Fruit fly (Drosophila melanogaster): ENCODE data around the gene CG43450.

CG43450 gene

dm6 chr3R:12194911-12195310, at the start of gene CG43450, which contains the start of gene eIF3d2:
Gene CG43450 (plus strand): TSS chr3R:12195294.
Gene eIF3d2 (minus strand): TSS chr3R:12195011.
- TF ChIP-seq CG17801 (GFP tag; optimal IDR thresholded peaks at IDR 0.05; ENCODE audit: partially characterized antibody): no peak

- no peak for TF ChIP-seq CG17801 (GFP tag; optimal IDR thresholded peaks at IDR 0.05; ENCODE audit: partially characterized antibody)
Observed at dm6 chr3R:12158495-12158894, 36.6 kb upstream of the CG43450 start, which contains the start of gene dpr15. Gene dpr15 (minus strand): TSS chr3R:12158595.

- no peak for TF ChIP-seq CG17801 (GFP tag; optimal IDR thresholded peaks at IDR 0.05; ENCODE audit: partially characterized antibody)
Observed at dm6 chr3R:12166086-12166485, 29.0 kb upstream of the CG43450 start, which contains the start of gene Cpn. Gene Cpn (minus strand): TSS chr3R:12166186.

DNA sequence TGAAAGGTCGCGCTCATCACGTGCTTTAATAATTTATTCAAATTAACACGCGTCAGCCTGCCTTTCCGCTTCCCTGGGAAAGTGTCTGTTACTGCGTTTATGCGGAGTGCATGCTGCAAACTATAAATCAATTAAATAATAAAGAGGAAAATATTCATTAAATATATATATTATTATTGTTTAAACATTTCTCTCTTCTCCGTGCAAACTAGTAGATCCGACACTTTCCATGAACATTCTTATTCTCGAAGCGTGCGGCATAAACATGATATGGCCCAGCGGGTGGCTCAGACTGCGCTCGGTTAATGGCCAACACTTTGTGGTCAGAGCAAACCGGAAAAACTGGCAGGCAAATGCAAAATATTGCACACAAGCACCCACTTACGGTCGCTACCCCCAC, 26.7 kb upstream of the CG43450 start:
- no peak for TF ChIP-seq CG17801 (GFP tag; optimal IDR thresholded peaks at IDR 0.05; ENCODE audit: partially characterized antibody)

DNA sequence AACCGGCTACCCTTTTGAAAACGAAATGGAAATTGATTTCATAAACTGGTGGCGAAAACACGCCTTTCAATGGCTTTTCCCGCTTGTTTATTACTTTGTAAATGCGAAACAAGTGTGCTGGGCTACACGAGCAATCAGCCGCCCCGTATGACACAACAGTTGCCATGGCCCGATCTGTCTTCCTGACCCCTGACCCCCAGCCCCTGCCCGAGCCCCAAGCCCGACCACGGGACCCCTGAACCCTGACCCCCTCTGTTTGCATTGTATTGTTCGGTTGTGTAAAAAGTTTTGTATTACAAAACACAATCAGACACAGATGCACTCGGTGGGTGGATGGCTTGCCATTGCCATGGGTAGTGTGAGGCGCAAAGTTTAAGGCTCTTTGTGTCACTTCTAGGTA, 9.5 kb upstream of the CG43450 start:
- no peak for TF ChIP-seq CG17801 (GFP tag; optimal IDR thresholded peaks at IDR 0.05; ENCODE audit: partially characterized antibody)

- TF ChIP-seq CG17801 (GFP tag; optimal IDR thresholded peaks at IDR 0.05; ENCODE audit: partially characterized antibody): no peak
Observed at dm6 chr3R:12196100-12196499, 1.0 kb downstream of the CG43450 start.

- TF ChIP-seq CG17801 (GFP tag; optimal IDR thresholded peaks at IDR 0.05; ENCODE audit: partially characterized antibody): no peak
Observed at dm6 chr3R:12197641-12198040, 2.5 kb downstream of the CG43450 start, which contains the start of gene Adk1. Gene Adk1 (plus strand): TSS chr3R:12197941.

dm6 chr3R:12210260-12210659, 15.2 kb downstream of the CG43450 start, which contains the start of gene CG4830:
Gene CG4830 (minus strand): TSS chr3R:12210360.
- TF ChIP-seq CG17801 (GFP tag; optimal IDR thresholded peaks at IDR 0.05; ENCODE audit: partially characterized antibody): no peak

dm6 chr3R:12211552-12211951, 16.5 kb downstream of the CG43450 start:
- TF ChIP-seq CG17801 (GFP tag; optimal IDR thresholded peaks at IDR 0.05; ENCODE audit: partially characterized antibody): no peak

DNA sequence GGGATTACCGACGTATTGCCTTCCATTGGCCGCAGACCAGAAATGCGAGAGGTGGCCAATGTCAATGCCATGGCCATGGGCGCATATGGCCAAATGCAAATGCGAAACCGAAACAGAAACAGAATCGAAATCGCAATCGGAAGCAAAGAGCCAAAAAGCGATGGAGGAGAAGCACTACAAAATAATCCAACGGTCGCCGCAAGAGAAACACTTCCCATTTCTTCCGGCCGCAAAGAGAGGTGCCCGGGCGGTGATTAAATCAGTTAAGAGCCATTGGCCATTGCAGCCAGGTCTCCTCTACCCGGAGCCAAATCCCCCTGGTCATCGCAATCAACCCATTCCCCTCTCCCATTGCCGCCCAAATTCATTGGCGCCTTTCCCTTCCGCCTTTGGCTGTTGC, 19.1 kb downstream of the CG43450 start, which contains the start of gene CG14742:
Gene CG14742 (plus strand): TSS at position 301 of the 400 bp plus-strand sequence.
- no peak for TF ChIP-seq CG17801 (GFP tag; optimal IDR thresholded peaks at IDR 0.05; ENCODE audit: partially characterized antibody)

dm6 chr3R:12219497-12219896, 24.4 kb downstream of the CG43450 start, which contains the start of gene Cog1:
Gene Cog1 (minus strand): TSS chr3R:12219686.
- no peak for TF ChIP-seq CG17801 (GFP tag; optimal IDR thresholded peaks at IDR 0.05; ENCODE audit: partially characterized antibody)

DNA sequence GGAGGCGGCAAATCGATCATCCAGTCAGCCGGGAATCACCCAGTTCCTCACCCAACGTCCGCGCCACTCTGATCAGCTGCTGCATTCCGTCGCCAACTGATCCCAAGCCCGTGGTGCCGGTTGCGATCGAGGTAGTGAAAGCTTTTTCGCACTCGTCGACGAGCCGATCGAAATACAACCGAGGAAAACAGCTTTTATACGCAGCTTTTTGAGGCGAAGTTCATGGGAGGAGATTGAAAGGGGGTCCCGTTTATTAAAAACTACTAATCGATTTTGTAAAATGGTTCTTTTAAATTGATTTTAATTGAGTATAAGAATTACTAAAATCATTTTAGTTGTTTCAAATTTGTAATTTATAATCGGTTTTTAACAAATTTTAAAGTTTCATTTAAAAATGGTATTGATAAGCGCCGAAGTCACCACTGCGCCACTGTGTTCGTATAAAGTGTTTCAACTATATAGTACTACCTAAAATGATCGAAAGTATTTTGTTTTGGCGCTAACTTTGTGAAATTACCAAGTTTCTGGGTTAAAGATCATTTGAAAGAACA, 26.3 kb downstream of the CG43450 start, which contains the start of gene CG4860:
Gene CG4860 (minus strand): TSS at position 99 of the 551 bp plus-strand sequence.
- peak; percentile 80 for TF ChIP-seq CG17801 (GFP tag; optimal IDR thresholded peaks at IDR 0.05; ENCODE audit: partially characterized antibody)

DNA sequence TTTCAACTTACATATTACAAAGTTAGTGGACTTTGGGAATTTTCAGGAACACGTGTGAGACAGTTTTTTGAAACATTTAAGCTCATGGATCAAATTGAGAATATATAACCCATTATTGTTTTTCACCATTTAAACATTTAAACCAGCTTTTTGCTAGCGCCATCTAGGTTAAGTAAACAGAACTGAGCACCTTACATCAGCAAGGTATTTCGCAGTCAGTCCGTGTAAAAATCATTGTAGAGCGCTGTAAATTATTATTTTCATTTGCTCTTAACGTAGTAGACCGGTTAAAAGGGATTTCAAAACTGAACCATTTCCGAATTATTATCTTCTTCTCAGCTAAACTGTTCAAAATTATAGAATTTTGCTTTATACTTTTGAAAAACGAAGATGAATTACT, 27.0 kb downstream of the CG43450 start, which contains the start of gene Rsbp15:
Gene Rsbp15 (plus strand): TSS at position 295 of the 400 bp plus-strand sequence.
- no peak for TF ChIP-seq CG17801 (GFP tag; optimal IDR thresholded peaks at IDR 0.05; ENCODE audit: partially characterized antibody)

dm6 chr3R:12224919-12225318, 29.8 kb downstream of the CG43450 start, which contains the start of gene CG17404:
Gene CG17404 (minus strand): TSS chr3R:12225019.
- no peak for TF ChIP-seq CG17801 (GFP tag; optimal IDR thresholded peaks at IDR 0.05; ENCODE audit: partially characterized antibody)

DNA sequence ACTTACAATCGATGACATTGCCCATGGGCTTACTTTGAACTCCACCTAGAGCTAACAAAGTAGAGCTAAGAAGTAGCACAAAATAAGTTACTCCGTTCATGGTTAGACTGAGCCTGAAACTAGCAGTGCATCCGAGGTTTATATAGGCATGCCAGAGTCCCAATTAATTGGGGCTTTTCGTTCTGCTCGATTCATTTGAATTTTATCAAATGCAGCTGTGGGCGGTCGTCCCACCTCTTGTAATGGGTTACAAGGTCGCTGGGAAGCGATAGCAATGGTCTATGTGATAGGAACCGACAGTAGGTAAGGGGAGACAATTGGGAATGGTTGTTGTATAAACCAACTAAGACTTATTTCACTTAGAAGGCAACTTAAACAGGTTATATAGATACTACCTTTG, 31.1 kb downstream of the CG43450 start, which contains the start of gene CG12256:
Gene CG12256 (minus strand): TSS at position 101 of the 400 bp plus-strand sequence.
- TF ChIP-seq CG17801 (GFP tag; optimal IDR thresholded peaks at IDR 0.05; ENCODE audit: partially characterized antibody): no peak

dm6 chr3R:12229113-12229512, 34.0 kb downstream of the CG43450 start, which contains the start of gene CG3916:
Gene CG3916 (plus strand): TSS chr3R:12229413.
- TF ChIP-seq CG17801 (GFP tag; optimal IDR thresholded peaks at IDR 0.05; ENCODE audit: partially characterized antibody): no peak
